Worm (Caenorhabditis elegans) whole organism, early embryonic: Measurements from ENCODE around the gene nep-12.

Experiments used
- B0310.2 ChIP-seq: sonication (generic microtip); optimal IDR thresholded peaks from 2 replicates; lab custom pipeline; 2016; ENCODE audit warnings: mild to moderate bottlenecking, missing genetic modification characterization, missing compliant biosample characterization
- aly-1 ChIP-seq: sonication (generic microtip); optimal IDR thresholded peaks from 2 replicates; lab custom pipeline; 2016; ENCODE audit warnings: missing genetic modification characterization, missing compliant biosample characterization
- ama-1 ChIP-seq: fragments of 150-350 bp; optimal IDR thresholded peaks from 2 replicates; lab custom pipeline; 2014
- ceh-13 ChIP-seq: fragments of 200-800 bp; sonication (Bioruptor generic); optimal IDR thresholded peaks from 2 replicates; lab custom pipeline; 2018; ENCODE audit warnings: mild to moderate bottlenecking, missing genetic modification characterization, missing compliant biosample characterization
- ceh-36 ChIP-seq: sonication (generic microtip); optimal IDR thresholded peaks from 2 replicates; lab custom pipeline; 2016; ENCODE audit warnings: missing genetic modification characterization, inconsistent platforms, missing compliant biosample characterization
- hmbx-1 ChIP-seq: sonication (generic microtip); optimal IDR thresholded peaks from 2 replicates; lab custom pipeline; 2016; ENCODE audit warnings: mild to moderate bottlenecking, missing genetic modification characterization, missing compliant biosample characterization
- hmg-4 ChIP-seq: fragments of 200-800 bp; sonication (Bioruptor generic); optimal IDR thresholded peaks from 2 replicates; lab custom pipeline; 2018; ENCODE audit warnings: mild to moderate bottlenecking, missing genetic modification characterization, missing compliant biosample characterization
- pes-1 ChIP-seq: fragments of 200-800 bp; sonication (Bioruptor generic); IDR thresholded peaks from 2 replicates; pipeline ENCODE4 v1.3.6; 2022; ENCODE audit warnings: missing genetic modification reagents, missing genetic modification characterization, missing compliant biosample characterization
- scrt-1 ChIP-seq: fragments of 200-800 bp; sonication (Bioruptor generic); IDR thresholded peaks from 2 replicates; pipeline ENCODE4 v1.3.6; 2022; ENCODE audit warnings: missing genetic modification characterization, missing compliant biosample characterization

ce11 chrII:4753133-4753532 lies 31.2 kb downstream of the nep-12 start, which contains the start of gene C27D9.1:
- TF ChIP-seq hmg-4 (GFP tag; lab: Kevin White, UChicago) = no peak
- no peak for TF ChIP-seq aly-1 (tag; lab: Kevin White, UChicago)
- TF ChIP-seq pes-1 (GFP tag; lab: Robert Waterston, UW) = no peak
- no peak for TF ChIP-seq hmbx-1 (tag; lab: Kevin White, UChicago)
- no peak for TF ChIP-seq B0310.2
- no peak for TF ChIP-seq ceh-36 (tag; lab: Kevin White, UChicago)
- no peak for TF ChIP-seq scrt-1 (GFP tag; lab: Robert Waterston, UW)
- TF ChIP-seq ama-1 (lab: Kevin White, UChicago) = no peak
- TF ChIP-seq ceh-13 (GFP tag; lab: Kevin White, UChicago) = no peak
